Fruit fly (Drosophila melanogaster) whole organism, adult: Measurements from ENCODE around the gene CG8086.

Source experiments
- CG12768 ChIP-seq: fragments of 200-800 bp; sonication (Bioruptor generic); optimal IDR thresholded peaks from 2 replicates; lab custom pipeline; 2017; ENCODE audit warnings: missing biosample characterization, missing genetic modification characterization, mild to moderate bottlenecking, moderate library complexity, missing genetic modification reagents
- CG14711 ChIP-seq: fragments of 200-800 bp; sonication (Bioruptor generic); optimal IDR thresholded peaks from 2 replicates; lab custom pipeline; 2018; ENCODE audit warnings: missing biosample characterization, mild to moderate bottlenecking, missing genetic modification characterization, moderate library complexity
- CG1620 ChIP-seq: fragments of 200-800 bp; sonication (Bioruptor generic); optimal IDR thresholded peaks from 2 replicates; lab custom pipeline; 2016; ENCODE audit warnings: missing biosample characterization, missing genetic modification characterization
- CG33017 ChIP-seq: fragments of 200-800 bp; sonication (Bioruptor generic); optimal IDR thresholded peaks from 2 replicates; lab custom pipeline; 2018; ENCODE audit warnings: missing biosample characterization, mild to moderate bottlenecking, missing genetic modification characterization, moderate library complexity
- CG5204 ChIP-seq: fragments of 200-800 bp; sonication (Bioruptor generic); optimal IDR thresholded peaks from 2 replicates; lab custom pipeline; 2016; ENCODE audit warnings: missing biosample characterization, missing genetic modification characterization
- Clk ChIP-seq: fragments of 200-800 bp; sonication (Bioruptor generic); optimal IDR thresholded peaks from 2 replicates; lab custom pipeline; 2017; ENCODE audit warnings: missing biosample characterization, missing genetic modification characterization
- Hr96 ChIP-seq: fragments of 200-800 bp; sonication (Bioruptor generic); optimal IDR thresholded peaks from 2 replicates; lab custom pipeline; 2016; ENCODE audit warnings: missing biosample characterization, missing genetic modification characterization
- Mnt ChIP-seq: fragments of 200-800 bp; sonication (Bioruptor generic); optimal IDR thresholded peaks from 2 replicates; lab custom pipeline; 2016; ENCODE audit warnings: missing biosample characterization, mild to moderate bottlenecking, missing genetic modification characterization
- cic ChIP-seq: fragments of 200-800 bp; sonication (Bioruptor generic); optimal IDR thresholded peaks from 2 replicates; lab custom pipeline; 2017; ENCODE audit warnings: missing biosample characterization, mild to moderate bottlenecking, missing genetic modification characterization, moderate library complexity
- ovo ChIP-seq: fragments of 200-800 bp; sonication (Bioruptor generic); optimal IDR thresholded peaks from 2 replicates; lab custom pipeline; 2016; ENCODE audit warnings: missing biosample characterization, missing genetic modification characterization
- tj ChIP-seq: fragments of 200-800 bp; sonication (Bioruptor generic); optimal IDR thresholded peaks from 3 replicates; lab custom pipeline; 2017; ENCODE audit warnings: missing biosample characterization, mild to moderate bottlenecking, missing genetic modification characterization, moderate library complexity
- toe ChIP-seq: fragments of 200-800 bp; sonication (Bioruptor generic); optimal IDR thresholded peaks from 2 replicates; lab custom pipeline; 2016; ENCODE audit warnings: missing biosample characterization, missing genetic modification characterization

DNA sequence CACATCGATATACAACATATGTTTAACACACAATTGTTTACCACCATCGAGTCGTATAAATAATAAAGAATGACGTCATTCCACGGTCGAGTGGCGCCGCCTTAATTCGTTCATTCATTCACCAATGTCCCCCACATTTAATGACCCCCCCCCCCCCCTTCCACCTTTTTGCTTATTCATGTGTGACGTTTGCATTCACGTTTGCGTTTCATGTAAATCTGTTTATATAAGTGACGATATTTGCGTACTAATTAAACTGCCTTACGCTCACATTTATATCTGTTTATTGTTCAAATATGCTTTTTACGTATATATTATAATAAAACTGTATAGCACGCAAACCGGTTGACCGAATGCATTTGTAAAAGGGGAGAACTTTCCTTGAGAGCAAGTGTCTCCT is 23.7 kb downstream of the CG8086 start:
- TF ChIP-seq CG5204 (GFP tag; lab: Kevin White, UChicago), result no peak
- peak; percentile 96 for TF ChIP-seq cic (GFP tag; lab: Kevin White, UChicago)
- TF ChIP-seq toe, result no peak
- peak; percentile 53 for TF ChIP-seq ovo (GFP tag; lab: Kevin White, UChicago)
- TF ChIP-seq CG1620 (GFP tag; lab: Kevin White, UChicago), result no peak
- no peak for TF ChIP-seq Hr96 (GFP tag; lab: Kevin White, UChicago)
- TF ChIP-seq Mnt (GFP tag; lab: Kevin White, UChicago), result peak; percentile 10
- peak; percentile 60 for TF ChIP-seq CG33017 (tag; lab: Kevin White, UChicago)
- TF ChIP-seq Clk (GFP tag; lab: Kevin White, UChicago), result no peak
- TF ChIP-seq CG12768, result peak; percentile 51
- no peak for TF ChIP-seq CG14711
- TF ChIP-seq tj (GFP tag; lab: Kevin White, UChicago), result peak; percentile 53
